Fruit fly (Drosophila melanogaster) whole organism, embryonic: Measurements from ENCODE around the gene CG34290.
A peak's percentile ranks its signal among the peaks of the same experiment; 100 is the strongest.

Experiments
- Antp ChIP-seq: fragments of 200-800 bp; sonication (Bioruptor generic); optimal IDR thresholded peaks from 3 replicates; lab custom pipeline; 2016; ENCODE audit warnings: missing biosample characterization, missing genetic modification characterization
- Asciz ChIP-seq: fragments of 200-800 bp; sonication (Bioruptor generic); optimal IDR thresholded peaks from 2 replicates; lab custom pipeline; 2017; ENCODE audit warnings: missing biosample characterization, mild to moderate bottlenecking, missing genetic modification characterization, missing genetic modification reagents
- Awh ChIP-seq: fragments of 200-800 bp; sonication (Bioruptor generic); IDR thresholded peaks from 2 replicates; pipeline ENCODE4, ENCODE4 v1.3.6; 2022; ENCODE audit warnings: missing biosample characterization, missing genetic modification characterization
- B-H1 ChIP-seq: fragments of 200-800 bp; sonication (Bioruptor generic); IDR thresholded peaks from 3 replicates; pipeline ENCODE4 v1.3.6; 2022; ENCODE audit warnings: missing biosample characterization, missing genetic modification characterization
- B-H2 ChIP-seq: fragments of 200-800 bp; sonication (Bioruptor generic); optimal IDR thresholded peaks from 2 replicates; lab custom pipeline; 2018; ENCODE audit warnings: missing biosample characterization, mild to moderate bottlenecking, missing genetic modification characterization
- C15 ChIP-seq: fragments of 200-800 bp; sonication (Bioruptor generic); IDR thresholded peaks from 3 replicates; pipeline ENCODE4 v1.3.6; 2022; ENCODE audit warnings: missing biosample characterization, missing genetic modification characterization
- CG1024 ChIP-seq: fragments of 200-800 bp; sonication (Bioruptor generic); IDR thresholded peaks from 2 replicates; pipeline ENCODE4 v1.3.6; 2022; ENCODE audit warnings: missing biosample characterization, missing genetic modification characterization
- CG10366 ChIP-seq: fragments of 200-800 bp; sonication (Bioruptor generic); IDR thresholded peaks from 2 replicates; pipeline ENCODE4 v1.3.6; 2022; ENCODE audit warnings: missing biosample characterization, missing genetic modification characterization
- CG10959 ChIP-seq: fragments of 200-800 bp; sonication (Bioruptor generic); IDR thresholded peaks from 2 replicates; pipeline ENCODE4 v1.3.6; 2022; ENCODE audit warnings: missing biosample characterization, missing genetic modification characterization
- CG11247 ChIP-seq: fragments of 200-800 bp; sonication (Bioruptor generic); IDR thresholded peaks from 2 replicates; pipeline ENCODE4 v1.3.6; 2022; ENCODE audit warnings: missing biosample characterization, missing genetic modification characterization
- CG11504 ChIP-seq: fragments of 200-800 bp; sonication (Bioruptor generic); optimal IDR thresholded peaks from 3 replicates; lab custom pipeline; 2019; ENCODE audit warnings: missing biosample characterization, mild to moderate bottlenecking, missing genetic modification characterization, moderate library complexity
- CG12391 ChIP-seq: fragments of 200-800 bp; sonication (Bioruptor generic); optimal IDR thresholded peaks from 3 replicates; lab custom pipeline; 2018; ENCODE audit warnings: missing biosample characterization, mild to moderate bottlenecking, missing genetic modification characterization, moderate library complexity
- CG1529 ChIP-seq: fragments of 200-800 bp; sonication (Bioruptor generic); optimal IDR thresholded peaks from 3 replicates; lab custom pipeline; 2018; ENCODE audit warnings: missing biosample characterization, missing genetic modification characterization
- CG15479 ChIP-seq: fragments of 200-800 bp; sonication (Bioruptor generic); optimal IDR thresholded peaks from 3 replicates; lab custom pipeline; 2019; ENCODE audit warnings: missing biosample characterization, mild to moderate bottlenecking, missing genetic modification characterization, moderate library complexity
- CG15696 ChIP-seq: fragments of 200-800 bp; sonication (Bioruptor generic); optimal IDR thresholded peaks from 2 replicates; lab custom pipeline; 2019; ENCODE audit warnings: missing biosample characterization, mild to moderate bottlenecking, missing genetic modification characterization, moderate library complexity
- CG17361 ChIP-seq: fragments of 200-800 bp; sonication (Bioruptor generic); IDR thresholded peaks from 3 replicates; pipeline ENCODE4 v1.3.6; 2022; ENCODE audit warnings: missing biosample characterization, missing genetic modification characterization
- CG17802 ChIP-seq: fragments of 200-800 bp; sonication (Bioruptor generic); optimal IDR thresholded peaks from 2 replicates; lab custom pipeline; 2018; ENCODE audit warnings: missing biosample characterization, mild to moderate bottlenecking, missing genetic modification characterization, moderate library complexity
- CG18764 ChIP-seq: fragments of 200-800 bp; sonication (Bioruptor generic); optimal IDR thresholded peaks from 3 replicates; lab custom pipeline; 2016; ENCODE audit warnings: missing biosample characterization, missing genetic modification characterization
- CG2199 ChIP-seq: fragments of 200-800 bp; sonication (Bioruptor generic); IDR thresholded peaks from 3 replicates; pipeline ENCODE4 v1.3.6; 2022; ENCODE audit warnings: missing biosample characterization, missing genetic modification characterization
- CG3065 ChIP-seq: fragments of 200-800 bp; sonication (Bioruptor generic); optimal IDR thresholded peaks from 2 replicates; lab custom pipeline; 2016; ENCODE audit warnings: missing biosample characterization, missing genetic modification characterization
- CG31365 ChIP-seq: fragments of 200-800 bp; sonication (Bioruptor generic); optimal IDR thresholded peaks from 2 replicates; lab custom pipeline; 2018; ENCODE audit warnings: missing biosample characterization, mild to moderate bottlenecking, missing genetic modification characterization
- CG33213 ChIP-seq: fragments of 200-800 bp; sonication (Bioruptor generic); optimal IDR thresholded peaks from 3 replicates; lab custom pipeline; 2016; ENCODE audit warnings: missing biosample characterization, missing genetic modification characterization
- CG4328 ChIP-seq: fragments of 200-800 bp; sonication (Bioruptor generic); optimal IDR thresholded peaks from 3 replicates; lab custom pipeline; 2017; ENCODE audit warnings: missing biosample characterization, missing genetic modification reagents, missing genetic modification characterization
- CG6254 ChIP-seq: fragments of 200-800 bp; sonication (Bioruptor generic); optimal IDR thresholded peaks from 3 replicates; lab custom pipeline; 2017; ENCODE audit warnings: mild to moderate bottlenecking, missing biosample characterization, missing genetic modification reagents, missing genetic modification characterization
- CG7357 ChIP-seq: fragments of 200-800 bp; sonication (Bioruptor generic); IDR thresholded peaks from 3 replicates; pipeline ENCODE4 v1.3.6; 2022; ENCODE audit warnings: missing biosample characterization, missing genetic modification characterization
- CG7786 ChIP-seq: fragments of 200-800 bp; sonication (Bioruptor generic); optimal IDR thresholded peaks from 2 replicates; lab custom pipeline; 2016; ENCODE audit warnings: missing biosample characterization, missing genetic modification characterization
- CG8290 ChIP-seq, 3 experiments: fragments of 200-800 bp; sonication (Bioruptor generic); optimal IDR thresholded peaks; 2 replicates each; lab custom pipeline; 2016 to 2019; ENCODE audit warnings: missing biosample characterization in 3 of 3, missing genetic modification characterization in 3 of 3, mild to moderate bottlenecking in 2 of 3, moderate library complexity in 1 of 3
- CG9727 ChIP-seq: fragments of 200-800 bp; sonication (Bioruptor generic); optimal IDR thresholded peaks from 3 replicates; lab custom pipeline; 2017; ENCODE audit warnings: missing biosample characterization, mild to moderate bottlenecking, missing genetic modification characterization
- D19A ChIP-seq: fragments of 200-800 bp; optimal IDR thresholded peaks from 3 replicates; lab custom pipeline; 2019; ENCODE audit warnings: missing biosample characterization, mild to moderate bottlenecking, missing genetic modification characterization, moderate library complexity
- Deaf1 ChIP-seq: fragments of 200-800 bp; optimal IDR thresholded peaks from 3 replicates; lab custom pipeline; 2019; ENCODE audit warnings: missing biosample characterization, mild to moderate bottlenecking, missing genetic modification characterization, moderate library complexity
- H2.0 ChIP-seq: fragments of 200-800 bp; sonication (Bioruptor generic); IDR thresholded peaks from 2 replicates; pipeline ENCODE4 v1.3.6; 2022; ENCODE audit warnings: missing biosample characterization, missing genetic modification characterization
- Kr ChIP-seq: fragments of 200-800 bp; sonication (Bioruptor generic); optimal IDR thresholded peaks from 2 replicates; lab custom pipeline; 2017; ENCODE audit warnings: missing biosample characterization, mild to moderate bottlenecking, missing genetic modification characterization
- Pdp1 ChIP-seq, 2 experiments: fragments of 200-800 bp; sonication (Bioruptor generic); optimal IDR thresholded peaks; 3 replicates each; lab custom pipeline; 2016; ENCODE audit warnings: missing biosample characterization in 2 of 2, missing genetic modification characterization in 2 of 2, mild to moderate bottlenecking in 1 of 2, moderate library complexity in 1 of 2
- Rfx ChIP-seq: fragments of 200-800 bp; sonication (Bioruptor generic); IDR thresholded peaks from 2 replicates; pipeline ENCODE4 v1.3.6; 2022; ENCODE audit warnings: missing biosample characterization, missing genetic modification characterization
- Side ChIP-seq: fragments of 200-800 bp; sonication (Bioruptor generic); optimal IDR thresholded peaks from 2 replicates; lab custom pipeline; 2016; ENCODE audit warnings: missing biosample characterization, missing genetic modification characterization
- amos ChIP-seq: fragments of 200-800 bp; sonication (Bioruptor generic); IDR thresholded peaks from 2 replicates; pipeline ENCODE4 v1.3.6; 2022; ENCODE audit warnings: missing biosample characterization, missing genetic modification characterization; ENCODE audit not compliant: partially characterized antibody
- az2 ChIP-seq: fragments of 200-800 bp; sonication (Bioruptor generic); optimal IDR thresholded peaks from 3 replicates; lab custom pipeline; 2016; ENCODE audit warnings: missing biosample characterization, missing genetic modification characterization
- cad ChIP-seq: fragments of >200 bp; optimal IDR thresholded peaks from 2 replicates; lab custom pipeline; 2017; ENCODE audit warnings: missing biosample characterization, missing genetic modification characterization
- ci ChIP-seq: fragments of 200-800 bp; sonication (Bioruptor generic); IDR thresholded peaks from 3 replicates; pipeline ENCODE4 v1.3.6; 2022; ENCODE audit warnings: missing biosample characterization, missing genetic modification characterization
- dimm ChIP-seq: fragments of 200-800 bp; sonication (Bioruptor generic); IDR thresholded peaks from 2 replicates; pipeline ENCODE4 v1.3.6; 2022; ENCODE audit warnings: missing biosample characterization, missing genetic modification characterization
- maf-S ChIP-seq: fragments of 200-800 bp; sonication (Bioruptor generic); optimal IDR thresholded peaks from 2 replicates; lab custom pipeline; 2016; ENCODE audit warnings: missing biosample characterization, missing genetic modification characterization
- mirr ChIP-seq: fragments of 200-800 bp; sonication (Bioruptor generic); optimal IDR thresholded peaks from 3 replicates; lab custom pipeline; 2018; ENCODE audit warnings: missing biosample characterization, mild to moderate bottlenecking, missing genetic modification characterization
- pnt ChIP-seq: fragments of 200-800 bp; sonication (Bioruptor generic); optimal IDR thresholded peaks from 3 replicates; lab custom pipeline; 2016; ENCODE audit warnings: missing biosample characterization, missing genetic modification characterization
- salm ChIP-seq: fragments of 200-800 bp; sonication (Bioruptor generic); optimal IDR thresholded peaks from 2 replicates; lab custom pipeline; 2018; ENCODE audit warnings: missing biosample characterization, mild to moderate bottlenecking, missing genetic modification characterization
- sna ChIP-seq: fragments of 200-800 bp; sonication (Bioruptor generic); IDR thresholded peaks from 2 replicates; pipeline ENCODE4 v1.3.6; 2022; ENCODE audit warnings: missing biosample characterization, missing genetic modification characterization; ENCODE audit not compliant: partially characterized antibody
- ssp ChIP-seq: fragments of 200-800 bp; sonication (Bioruptor generic); IDR thresholded peaks from 2 replicates; pipeline ENCODE4 v1.3.6; 2022; ENCODE audit warnings: missing biosample characterization, missing genetic modification characterization
- unc-4 ChIP-seq: fragments of 200-800 bp; sonication (Bioruptor generic); IDR thresholded peaks from 2 replicates; pipeline ENCODE4 v1.3.6; 2022; ENCODE audit warnings: missing biosample characterization, missing genetic modification characterization; ENCODE audit not compliant: partially characterized antibody
- usp ChIP-seq: fragments of >200 bp; optimal IDR thresholded peaks from 2 replicates; lab custom pipeline; 2017; ENCODE audit warnings: missing biosample characterization, missing genetic modification characterization
- vfl ChIP-seq: fragments of 200-800 bp; sonication (Bioruptor generic); optimal IDR thresholded peaks from 2 replicates; lab custom pipeline; 2016; ENCODE audit warnings: missing biosample characterization, missing genetic modification characterization
- vvl ChIP-seq: fragments of 200-800 bp; sonication (Bioruptor generic); IDR thresholded peaks from 2 replicates; pipeline ENCODE4 v1.3.6; 2022; ENCODE audit warnings: missing biosample characterization, missing genetic modification characterization
- z ChIP-seq: fragments of 200-800 bp; sonication (Bioruptor generic); IDR thresholded peaks from 3 replicates; pipeline ENCODE4 v1.3.6; 2022; ENCODE audit warnings: missing biosample characterization, missing genetic modification characterization
- zfh1 ChIP-seq: fragments of 200-800 bp; sonication (Bioruptor generic); IDR thresholded peaks from 3 replicates; pipeline ENCODE4 v1.3.6; 2022; ENCODE audit warnings: missing biosample characterization, missing genetic modification characterization

Gene CG34290

DNA sequence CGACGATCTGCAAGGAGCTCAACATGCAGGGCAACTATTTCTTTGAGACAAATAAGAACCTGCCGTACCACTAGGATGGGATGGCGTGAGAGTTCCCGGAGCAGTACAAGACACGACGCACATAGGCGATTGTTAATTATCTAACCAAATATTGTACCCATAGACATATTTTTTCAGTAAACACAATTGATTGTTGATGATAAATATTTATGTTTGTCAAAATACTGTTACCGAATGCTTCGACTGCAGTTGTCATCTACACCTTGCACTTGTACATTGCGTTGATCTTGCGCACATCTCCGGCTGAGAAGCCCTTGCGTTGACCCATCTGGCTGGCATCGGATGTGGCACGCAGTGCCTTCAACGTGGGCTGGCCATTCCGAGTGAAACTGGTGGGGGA is 3.6 kb upstream of the CG34290 start (continued):
- TF ChIP-seq CG18764 (GFP tag; lab: Kevin White, UChicago) (no peak), CG15479 (GFP tag; lab: Kevin White, UChicago) (no peak), pnt (no peak), D19A (tag; lab: Kevin White, UChicago) (peak; percentile 8), CG33213 (GFP tag; lab: Kevin White, UChicago) (no peak), CG12391 (tag; lab: Kevin White, UChicago) (no peak), CG7786 (GFP tag; lab: Kevin White, UChicago) (no peak), Awh (GFP tag; lab: Robert Waterston, UW) (0 out of 2 replicates have a peak, but pooled peaks have one; percentile 28), Side (no peak), CG17802 (tag; lab: Kevin White, UChicago) (no peak), vfl (GFP tag; lab: Kevin White, UChicago) (no peak), H2.0 (GFP tag; lab: Robert Waterston, UW) (no peak), z (GFP tag; lab: Robert Waterston, UW) (no peak), ci (GFP tag; lab: Robert Waterston, UW) (no peak), zfh1 (no peak), usp (no peak), B-H2 (no peak), CG1529 (GFP tag; lab: Kevin White, UChicago) (peak; percentile 53), CG6254 (GFP tag; lab: Kevin White, UChicago) (peak; percentile 48), CG17361 (0 out of 3 replicates have a peak, but pooled peaks have one; percentile 13), Asciz (GFP tag; lab: Kevin White, UChicago) (peak; percentile 79), C15 (GFP tag; lab: Robert Waterston, UW) (no peak), dimm (GFP tag; lab: Robert Waterston, UW) (no peak), CG8290 (GFP tag; optimal IDR thresholded peaks at IDR 0.05; lab: Kevin White, UChicago) (no peak), CG8290 (tag; optimal IDR thresholded peaks at IDR 0.05; lab: Kevin White, UChicago) (no peak), CG15696 (peak; percentile 58), amos (GFP tag; lab: Robert Waterston, UW) (no peak), unc-4 (no peak), Rfx (GFP tag; lab: Robert Waterston, UW) (no peak), CG1024 (GFP tag; lab: Robert Waterston, UW) (no peak), ssp (GFP tag; lab: Robert Waterston, UW) (no peak), mirr (GFP tag; lab: Kevin White, UChicago) (no peak), maf-S (GFP tag; lab: Kevin White, UChicago) (no peak), sna (GFP tag; lab: Robert Waterston, UW) (no peak), Antp (GFP tag; lab: Kevin White, UChicago) (no peak), Pdp1 (GFP tag; optimal IDR thresholded peaks at IDR 0.05; lab: Kevin White, UChicago) (peak in 1 of 2 experiments; percentile 5), cad (no peak), CG10959 (GFP tag; lab: Robert Waterston, UW) (no peak), Kr (GFP tag; lab: Kevin White, UChicago) (no peak), CG31365 (tag; lab: Kevin White, UChicago) (peak; percentile 48), CG2199 (GFP tag; lab: Robert Waterston, UW) (no peak), Deaf1 (tag; lab: Kevin White, UChicago) (no peak), CG10366 (no peak), B-H1 (GFP tag; lab: Robert Waterston, UW) (no peak), CG3065 (GFP tag; lab: Kevin White, UChicago) (no peak), salm (tag; lab: Kevin White, UChicago) (peak; percentile 33), CG11247 (GFP tag; lab: Robert Waterston, UW) (no peak), az2 (GFP tag; lab: Kevin White, UChicago) (no peak), vvl (no peak), CG7357 (GFP tag; lab: Robert Waterston, UW) (no peak), CG9727 (peak; percentile 8), CG11504 (tag; lab: Kevin White, UChicago) (peak; percentile 15), CG4328 (GFP tag; lab: Kevin White, UChicago) (peak; percentile 27)
